Worm (Caenorhabditis elegans) whole organism, L1 larva: ENCODE data around the gene Y39B6A.34.

ENCODE experiments used
- C16A3.4 ChIP-seq: fragments of 150-350 bp; optimal IDR thresholded peaks from 2 replicates; lab custom pipeline; 2014; ENCODE audit warnings: missing biosample characterization, missing genetic modification characterization
- C34B4.2 ChIP-seq: sonication (generic microtip); optimal IDR thresholded peaks from 2 replicates; lab custom pipeline; 2017; ENCODE audit warnings: mild to moderate bottlenecking, missing genetic modification characterization, missing compliant biosample characterization
- Y116A8C.19 ChIP-seq: sonication (generic microtip); optimal IDR thresholded peaks from 2 replicates; lab custom pipeline; 2016; ENCODE audit warnings: missing compliant biosample characterization, missing genetic modification characterization, borderline replicate concordance
- aly-2 ChIP-seq: fragments of 150-350 bp; optimal IDR thresholded peaks from 2 replicates; lab custom pipeline; 2014; ENCODE audit warnings: missing biosample characterization, missing genetic modification characterization
- ceh-63 ChIP-seq: fragments of 200-800 bp; sonication (Bioruptor generic); optimal IDR thresholded peaks from 2 replicates; lab custom pipeline; 2018; ENCODE audit warnings: mild to moderate bottlenecking, missing genetic modification characterization, missing compliant biosample characterization
- ceh-8 ChIP-seq: fragments of 200-800 bp; sonication (Bioruptor generic); optimal IDR thresholded peaks from 2 replicates; lab custom pipeline; 2018; ENCODE audit warnings: mild to moderate bottlenecking, missing genetic modification characterization, moderate library complexity, missing compliant biosample characterization
- ceh-82 ChIP-seq, 3 experiments: fragments of 150-350 bp in 1 of 3; sonication (generic microtip) in 2 of 3; optimal IDR thresholded peaks; 2 replicates each; lab custom pipeline; 2014 to 2017; ENCODE audit warnings: missing biosample characterization in 3 of 3, missing genetic modification characterization in 3 of 3
- ceh-90 ChIP-seq: sonication (generic microtip); optimal IDR thresholded peaks from 2 replicates; lab custom pipeline; 2016; ENCODE audit warnings: missing genetic modification characterization, missing compliant biosample characterization
- ces-1 ChIP-seq: fragments of 150-350 bp; optimal IDR thresholded peaks from 2 replicates; lab custom pipeline; 2014; ENCODE audit warnings: missing biosample characterization, missing genetic modification reagents, missing genetic modification characterization
- dpl-1 ChIP-seq, 3 experiments: fragments of 150-350 bp in 2 of 3; sonication (generic microtip) in 1 of 3; optimal IDR thresholded peaks; 2 replicates each; lab custom pipeline; 2014 to 2017; ENCODE audit warnings: missing biosample characterization in 3 of 3, missing genetic modification characterization in 3 of 3, missing genetic modification reagents in 3 of 3
- efl-1 ChIP-seq, 4 experiments: fragments of 150-350 bp; optimal IDR thresholded peaks in 3 of 4; peaks in 1 of 4; 1 replicate in 1 of 4; 2 replicates in 3 of 4; lab custom pipeline; 2014; ENCODE audit warnings: missing biosample characterization in 2 of 4, missing genetic modification characterization in 2 of 4, missing genetic modification reagents in 2 of 4
- fkh-4 ChIP-seq: sonication (generic microtip); optimal IDR thresholded peaks from 2 replicates; lab custom pipeline; 2016; ENCODE audit warnings: missing compliant biosample characterization, missing genetic modification characterization, borderline replicate concordance
- fkh-8 ChIP-seq: sonication (generic microtip); optimal IDR thresholded peaks from 2 replicates; lab custom pipeline; 2016; ENCODE audit warnings: mild to moderate bottlenecking, missing genetic modification characterization, missing compliant biosample characterization
- hlh-17 ChIP-seq: fragments of 200-800 bp; sonication (Bioruptor generic); optimal IDR thresholded peaks from 2 replicates; lab custom pipeline; 2018; ENCODE audit warnings: missing genetic modification characterization, mild to moderate bottlenecking, missing compliant biosample characterization, moderate library complexity, borderline replicate concordance
- irx-1 ChIP-seq: sonication (generic microtip); optimal IDR thresholded peaks from 2 replicates; lab custom pipeline; 2016; ENCODE audit warnings: missing genetic modification characterization, missing compliant biosample characterization
- lin-14 ChIP-seq: fragments of 200-800 bp; sonication (Bioruptor generic); optimal IDR thresholded peaks from 2 replicates; lab custom pipeline; 2018; ENCODE audit warnings: mild to moderate bottlenecking, missing genetic modification characterization, moderate library complexity, missing compliant biosample characterization
- lin-35 ChIP-seq, 2 experiments: fragments of 150-350 bp; optimal IDR thresholded peaks; 2 replicates each; lab custom pipeline; 2014; ENCODE audit warnings: missing biosample characterization in 2 of 2, missing genetic modification characterization in 2 of 2, missing genetic modification reagents in 2 of 2
- lir-3 ChIP-seq: sonication (generic microtip); optimal IDR thresholded peaks from 2 replicates; lab custom pipeline; 2016; ENCODE audit warnings: mild to moderate bottlenecking, missing genetic modification characterization, moderate library complexity, missing compliant biosample characterization; ENCODE audit not compliant: poor library complexity
- lsy-2 ChIP-seq, 2 experiments: fragments of 150-350 bp; optimal IDR thresholded peaks; 2 replicates each; lab custom pipeline; 2014; ENCODE audit warnings: missing biosample characterization in 2 of 2, missing genetic modification characterization in 2 of 2
- mep-1 ChIP-seq: fragments of 150-350 bp; optimal IDR thresholded peaks from 2 replicates; lab custom pipeline; 2014; ENCODE audit warnings: missing biosample characterization, missing genetic modification characterization
- nhr-20 ChIP-seq: sonication (generic microtip); optimal IDR thresholded peaks from 2 replicates; lab custom pipeline; 2016; ENCODE audit warnings: mild to moderate bottlenecking, missing genetic modification characterization, missing compliant biosample characterization
- nhr-47 ChIP-seq: sonication (generic microtip); optimal IDR thresholded peaks from 2 replicates; lab custom pipeline; 2016; ENCODE audit warnings: mild to moderate bottlenecking, missing genetic modification characterization, moderate library complexity, missing compliant biosample characterization
- nhr-84 ChIP-seq: sonication (generic microtip); optimal IDR thresholded peaks from 2 replicates; lab custom pipeline; 2017; ENCODE audit warnings: missing biosample characterization, missing genetic modification characterization
- nhr-90 ChIP-seq: sonication (generic microtip); optimal IDR thresholded peaks from 2 replicates; lab custom pipeline; 2016; ENCODE audit warnings: mild to moderate bottlenecking, missing genetic modification characterization, missing compliant biosample characterization; ENCODE audit not compliant: poor library complexity
- pag-3 ChIP-seq: sonication (generic microtip); optimal IDR thresholded peaks from 2 replicates; lab custom pipeline; 2017; ENCODE audit warnings: missing genetic modification characterization, mild to moderate bottlenecking, missing compliant biosample characterization, antibody characterized with exemption, borderline replicate concordance; ENCODE audit not compliant: insufficient read depth
- pqm-1 ChIP-seq: sonication (generic microtip); optimal IDR thresholded peaks from 3 replicates; lab custom pipeline; 2017; ENCODE audit warnings: missing biosample characterization, missing genetic modification characterization
- rnt-1 ChIP-seq: sonication (generic microtip); optimal IDR thresholded peaks from 2 replicates; lab custom pipeline; 2016; ENCODE audit warnings: mild to moderate bottlenecking, missing genetic modification characterization, moderate library complexity, missing compliant biosample characterization
- skn-1 ChIP-seq: fragments of 150-350 bp; optimal IDR thresholded peaks from 2 replicates; lab custom pipeline; 2014; ENCODE audit warnings: missing biosample characterization, missing genetic modification characterization
- snpc-4 ChIP-seq: fragments of 150-350 bp; optimal IDR thresholded peaks from 2 replicates; lab custom pipeline; 2014; ENCODE audit warnings: missing biosample characterization, missing genetic modification characterization
- snu-23 ChIP-seq: sonication (generic microtip); optimal IDR thresholded peaks from 2 replicates; lab custom pipeline; 2016; ENCODE audit warnings: missing genetic modification characterization, missing compliant biosample characterization
- swsn-7 ChIP-seq: sonication (generic microtip); optimal IDR thresholded peaks from 2 replicates; lab custom pipeline; 2016; ENCODE audit warnings: missing genetic modification characterization, missing compliant biosample characterization
- tbx-2 ChIP-seq: sonication (generic microtip); optimal IDR thresholded peaks from 2 replicates; lab custom pipeline; 2016; ENCODE audit warnings: missing genetic modification characterization, missing compliant biosample characterization
- tlp-1 ChIP-seq: fragments of 150-350 bp; optimal IDR thresholded peaks from 2 replicates; lab custom pipeline; 2014; ENCODE audit warnings: missing biosample characterization, missing genetic modification characterization
- unc-30 ChIP-seq: sonication (generic microtip); optimal IDR thresholded peaks from 2 replicates; lab custom pipeline; 2017; ENCODE audit warnings: missing biosample characterization, missing genetic modification characterization
- unc-62 ChIP-seq: fragments of 150-350 bp; optimal IDR thresholded peaks from 2 replicates; lab custom pipeline; 2014; ENCODE audit warnings: missing biosample characterization, missing genetic modification reagents, missing genetic modification characterization
- zag-1 ChIP-seq: fragments of 150-350 bp; optimal IDR thresholded peaks from 2 replicates; lab custom pipeline; 2014; ENCODE audit warnings: missing biosample characterization, missing genetic modification characterization
- zip-4 ChIP-seq: fragments of 200-800 bp; sonication (Bioruptor generic); optimal IDR thresholded peaks from 2 replicates; lab custom pipeline; 2018; ENCODE audit warnings: mild to moderate bottlenecking, missing genetic modification characterization, moderate library complexity, missing compliant biosample characterization
- ztf-11 ChIP-seq, 2 experiments: sonication (generic microtip); optimal IDR thresholded peaks; 2 replicates each; lab custom pipeline; 2016 to 2017; ENCODE audit warnings: missing genetic modification characterization in 2 of 2, missing biosample characterization in 1 of 2, missing compliant biosample characterization in 1 of 2
- ztf-4 ChIP-seq: fragments of 150-350 bp; optimal IDR thresholded peaks from 2 replicates; lab custom pipeline; 2014; ENCODE audit warnings: missing biosample characterization, missing genetic modification characterization

The Y39B6A.34 gene

DNA sequence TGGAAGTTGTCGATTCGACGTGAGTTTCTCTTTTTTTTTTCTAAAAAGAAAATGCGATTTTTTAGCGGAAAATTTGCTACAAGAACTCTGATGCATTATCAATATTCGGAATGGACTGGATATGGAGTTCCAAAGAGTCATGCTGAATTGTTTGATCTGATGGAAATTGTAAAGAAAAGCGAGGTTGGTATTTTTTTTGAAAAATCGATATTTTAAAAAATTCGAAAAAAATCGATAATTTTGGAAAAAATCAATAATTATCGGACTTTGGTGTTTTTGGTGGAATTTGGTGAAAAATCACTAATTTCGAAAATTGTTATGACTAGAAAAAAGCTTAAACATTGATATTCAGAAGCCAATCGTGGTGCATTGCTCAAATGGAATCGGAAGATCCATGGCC, 18.4 kb downstream of the Y39B6A.34 start:
- no peak for TF ChIP-seq nhr-90
- TF ChIP-seq swsn-7 (tag; lab: Kevin White, UChicago) = no peak
- TF ChIP-seq ceh-90 = no peak
- TF ChIP-seq unc-62 (GFP tag; lab: Kevin White, UChicago) = no peak
- TF ChIP-seq ztf-11 (tag; optimal IDR thresholded peaks at IDR 0.05; lab: Kevin White, UChicago) = no peak
- TF ChIP-seq C16A3.4 (tag; lab: Kevin White, UChicago) = no peak
- no peak for TF ChIP-seq pqm-1 (tag; lab: Kevin White, UChicago)
- no peak for TF ChIP-seq lin-35 (GFP tag; optimal IDR thresholded peaks at IDR 0.05; lab: Kevin White, UChicago)
- TF ChIP-seq hlh-17 (GFP tag; lab: Kevin White, UChicago) = no peak
- no peak for TF ChIP-seq ztf-4 (tag; lab: Kevin White, UChicago)
- TF ChIP-seq ces-1 (GFP tag; lab: Kevin White, UChicago) = no peak
- no peak for TF ChIP-seq nhr-47 (tag; lab: Kevin White, UChicago)
- no peak for TF ChIP-seq aly-2 (tag; lab: Kevin White, UChicago)
- TF ChIP-seq zip-4 = no peak
- TF ChIP-seq irx-1 (tag; lab: Kevin White, UChicago) = no peak
- TF ChIP-seq, all 84 proteins: peak for 0

DNA sequence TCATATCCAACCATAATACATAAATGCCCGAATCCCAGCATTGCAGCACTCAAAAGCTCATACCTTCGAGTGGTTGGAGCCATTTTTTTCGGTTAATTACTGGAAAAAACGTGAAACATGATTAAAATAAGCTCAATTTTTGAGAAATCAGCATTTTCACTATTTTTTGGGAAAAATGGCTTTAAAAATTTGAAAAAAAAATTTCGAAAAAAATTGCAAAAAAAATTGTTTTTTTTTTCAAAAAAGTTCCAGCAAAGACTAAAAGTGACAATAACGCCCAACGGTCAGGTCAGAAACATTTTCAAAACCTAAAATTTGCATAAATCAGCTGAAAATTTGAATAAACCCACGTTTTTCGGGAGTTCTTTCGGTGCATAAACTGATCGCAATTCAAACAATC, 23.9 kb downstream of the Y39B6A.34 start, which contains the start of gene Y39B6A.29:
TSS of gene Y39B6A.29 (minus strand) at position 101 of the 400 bp plus-strand sequence.
- TF ChIP-seq efl-1 (optimal IDR thresholded peaks at IDR 0.05; lab: Kevin White, UChicago) (no peak), efl-1 (GFP tag; optimal IDR thresholded peaks at IDR 0.05 in 1 of 2; lab: Kevin White, UChicago) (no peak), Y116A8C.19 (tag; lab: Kevin White, UChicago) (no peak), mep-1 (no peak), snu-23 (GFP tag; lab: Kevin White, UChicago) (no peak), swsn-7 (tag; lab: Kevin White, UChicago) (no peak), irx-1 (tag; lab: Kevin White, UChicago) (no peak), ces-1 (GFP tag; lab: Kevin White, UChicago) (no peak), zag-1 (no peak), nhr-84 (tag; lab: Kevin White, UChicago) (no peak), ceh-63 (GFP tag; lab: Kevin White, UChicago) (no peak), lsy-2 (tag; optimal IDR thresholded peaks at IDR 0.05; lab: Kevin White, UChicago) (no peak), tlp-1 (tag; lab: Kevin White, UChicago) (no peak), fkh-4 (no peak), pqm-1 (tag; lab: Kevin White, UChicago) (no peak), unc-30 (tag; lab: Kevin White, UChicago) (no peak), lir-3 (no peak), rnt-1 (tag; lab: Kevin White, UChicago) (no peak), ceh-82 (tag; optimal IDR thresholded peaks at IDR 0.05; lab: Kevin White, UChicago) (no peak), lin-14 (GFP tag; lab: Kevin White, UChicago) (no peak), tbx-2 (no peak)

DNA sequence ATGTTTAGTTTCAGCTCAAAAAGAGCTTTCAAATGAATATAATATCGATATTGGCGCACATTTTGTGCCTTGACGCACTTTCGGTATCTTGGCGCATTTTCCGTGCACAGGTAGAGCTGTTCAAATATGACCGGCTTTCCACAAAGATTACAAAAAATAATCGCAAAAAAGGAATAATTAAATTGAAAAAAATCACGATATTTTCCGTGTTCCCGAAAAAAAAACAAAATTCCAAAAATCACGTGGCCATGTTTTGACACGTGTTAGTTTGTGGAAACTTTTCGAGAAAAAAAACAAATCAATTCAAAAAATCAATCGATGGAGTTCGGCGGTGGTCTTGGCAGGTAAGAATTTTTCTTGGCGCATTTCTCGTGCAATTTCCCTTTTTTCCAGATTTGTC, 25.3 kb downstream of the Y39B6A.34 start, which contains the start of gene Y39B6A.25:
TSS of gene Y39B6A.25 (plus strand) at position 301 of the 400 bp plus-strand sequence.
- no peak for TF ChIP-seq nhr-20 (tag; lab: Kevin White, UChicago)
- TF ChIP-seq nhr-84 (tag; lab: Kevin White, UChicago) = no peak
- TF ChIP-seq efl-1 (optimal IDR thresholded peaks at IDR 0.05; lab: Kevin White, UChicago) = no peak
- peak in 1 of 2 experiments; percentile 78 for TF ChIP-seq efl-1 (GFP tag; optimal IDR thresholded peaks at IDR 0.05 in 1 of 2; lab: Kevin White, UChicago)
- no peak for TF ChIP-seq hlh-17 (GFP tag; lab: Kevin White, UChicago)

DNA sequence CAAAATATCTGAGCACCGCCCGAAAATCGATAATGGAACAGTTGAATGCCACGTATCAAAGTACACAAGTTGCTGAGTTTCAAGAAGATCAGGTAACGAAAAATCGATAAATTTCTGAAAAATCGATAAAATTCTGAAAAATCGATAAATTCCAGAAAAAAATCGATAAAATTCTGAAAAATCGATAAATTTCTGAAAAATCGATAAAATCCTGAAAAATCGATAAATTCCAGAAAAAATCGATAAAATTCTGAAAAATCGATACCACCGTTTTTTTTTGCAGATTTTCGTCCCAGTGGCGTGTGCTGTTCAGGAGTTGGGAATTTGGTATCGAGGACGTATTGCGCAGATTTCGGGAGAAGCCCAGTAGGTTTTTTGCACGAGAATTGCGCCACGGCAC, 26.5 kb downstream of the Y39B6A.34 start:
- TF ChIP-seq snu-23 (GFP tag; lab: Kevin White, UChicago) (no peak), snpc-4 (tag; lab: Kevin White, UChicago) (no peak), ceh-82 (tag; optimal IDR thresholded peaks at IDR 0.05; lab: Kevin White, UChicago) (no peak), swsn-7 (tag; lab: Kevin White, UChicago) (no peak), pag-3 (tag; lab: Kevin White, UChicago) (no peak), fkh-8 (tag; lab: Kevin White, UChicago) (no peak), unc-62 (GFP tag; lab: Kevin White, UChicago) (no peak), zag-1 (no peak), rnt-1 (tag; lab: Kevin White, UChicago) (no peak), nhr-20 (tag; lab: Kevin White, UChicago) (no peak), ceh-8 (GFP tag; lab: Kevin White, UChicago) (no peak), C34B4.2 (tag; lab: Kevin White, UChicago) (no peak), skn-1 (no peak), lin-14 (GFP tag; lab: Kevin White, UChicago) (no peak), dpl-1 (GFP tag; optimal IDR thresholded peaks at IDR 0.05; lab: Kevin White, UChicago) (no peak)
